Worm (Caenorhabditis elegans) whole organism, L3 larva: ENCODE data around the gene C51E3.6.

Source experiments
- nhr-11 ChIP-seq: fragments of 150-350 bp; optimal IDR thresholded peaks from 2 replicates; lab custom pipeline; 2014; ENCODE audit warnings: missing biosample characterization, missing genetic modification characterization
- unc-62 ChIP-seq: fragments of 150-350 bp; sonication (generic microtip); optimal IDR thresholded peaks from 4 replicates; lab custom pipeline; 2014; ENCODE audit warnings: missing biosample characterization, missing genetic modification reagents, missing genetic modification characterization

ce11 chrV:10204863-10205338, 38.6 kb upstream of the C51E3.6 start, which contains the start of the genes ZK856.19 and ZK856.11:
- TF ChIP-seq unc-62 (GFP tag; lab: Kevin White, UChicago) (no peak), nhr-11 (no peak)
